Worm (Caenorhabditis elegans): ENCODE results near the gene srlf-19.
A peak's percentile ranks its signal among the peaks of the same experiment; 100 is the strongest.

srlf-19 gene

DNA sequence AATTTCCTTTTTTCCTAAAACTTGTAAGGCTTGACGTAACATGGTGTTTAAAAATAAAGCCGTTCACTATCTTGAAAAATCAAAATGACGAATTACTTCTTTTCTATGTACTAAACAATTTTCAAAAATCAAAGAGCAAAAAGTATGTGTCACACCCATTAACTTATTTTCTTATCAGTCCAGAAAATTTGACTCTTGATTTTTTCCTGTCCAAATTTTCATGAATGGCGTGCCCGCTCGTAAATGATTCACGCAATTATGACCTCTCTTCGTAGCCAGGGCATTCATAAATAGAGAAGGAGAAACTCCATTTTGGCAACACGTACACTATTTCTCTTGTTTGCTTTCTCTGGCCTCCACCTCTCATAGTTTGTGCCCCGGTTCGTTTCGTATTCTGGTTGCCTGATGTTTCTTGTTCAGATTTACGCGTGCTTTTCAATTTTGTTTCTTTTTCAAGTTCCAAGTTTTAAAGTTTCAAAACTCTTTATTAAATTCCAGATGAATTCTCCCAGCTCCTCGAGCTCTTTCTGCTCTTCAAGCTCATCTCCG lies 27.6 kb upstream of the srlf-19 start, which contains the start of gene nhr-55 (continued):
- TF ChIP-seq mes-2 (tag; optimal IDR thresholded peaks at IDR 0.05; ENCODE audit: poor library complexity, severe bottlenecking) (no peak), pqm-1 (tag; optimal IDR thresholded peaks at IDR 0.05) (peak; percentile 68), daf-19 (GFP tag; conservative IDR thresholded peaks at IDR 0.05) (no peak), F44E2.7 (GFP tag; IDR thresholded peaks at IDR 0.05) (no peak), nhr-10 (tag; optimal IDR thresholded peaks at IDR 0.05) (no peak), hif-1 (tag; optimal IDR thresholded peaks at IDR 0.05) (no peak), mxl-3 (GFP tag; optimal IDR thresholded peaks at IDR 0.05) (no peak), fkh-10 (GFP tag; optimal IDR thresholded peaks at IDR 0.05) (no peak), spr-1 (tag; optimal IDR thresholded peaks at IDR 0.05) (no peak), jun-1 (tag; optimal IDR thresholded peaks at IDR 0.05) (no peak), hlh-11 (tag; optimal IDR thresholded peaks at IDR 0.05) (peak; percentile 50), sdz-12 (GFP tag; optimal IDR thresholded peaks at IDR 0.05) (no peak)

- TF ChIP-seq set-16 (GFP tag; IDR thresholded peaks at IDR 0.05) (no peak), F44E2.7 (GFP tag; IDR thresholded peaks at IDR 0.05) (no peak), dmd-8 (GFP tag; IDR thresholded peaks at IDR 0.05) (no peak), mxl-2 (GFP tag; conservative IDR thresholded peaks at IDR 0.05) (no peak), dmd-6 (GFP tag; IDR thresholded peaks at IDR 0.05) (peak; percentile 60), aha-1 (tag) (peak; percentile 38), F26F4.8 (GFP tag; conservative IDR thresholded peaks at IDR 0.05) (no peak), unc-62 (GFP tag; optimal IDR thresholded peaks at IDR 0.05 in 1 of 2) (peak in 1 of 2 experiments; percentile 97), unc-62 (tag; optimal IDR thresholded peaks at IDR 0.05) (no peak)
Measured at ce11 chrV:479046-479445, 26.2 kb upstream of the srlf-19 start.

- TF ChIP-seq dmd-6 (GFP tag; IDR thresholded peaks at IDR 0.05) (0 out of 2 replicates have a peak, but pooled peaks have one; percentile 24), pqm-1 (tag; optimal IDR thresholded peaks at IDR 0.05) (no peak), snpc-4 (tag; optimal IDR thresholded peaks at IDR 0.05) (no peak), nhr-237 (tag; optimal IDR thresholded peaks at IDR 0.05) (no peak), R02D3.7 (tag; optimal IDR thresholded peaks at IDR 0.05) (no peak), ztf-7 (tag; optimal IDR thresholded peaks at IDR 0.05) (no peak)
Measured at ce11 chrV:482860-483259, 22.4 kb upstream of the srlf-19 start.

- TF ChIP-seq dmd-6 (GFP tag; IDR thresholded peaks at IDR 0.05) = peak; percentile 57
- peak; percentile 46 for TF ChIP-seq aha-1 (tag)
- no peak for TF ChIP-seq hif-1 (tag; optimal IDR thresholded peaks at IDR 0.05)
- TF ChIP-seq dmd-8 (GFP tag; IDR thresholded peaks at IDR 0.05) = no peak
- TF ChIP-seq nhr-28 (tag; optimal IDR thresholded peaks at IDR 0.05) = peak; percentile 91
- peak; percentile 1 for TF ChIP-seq nhr-102 (tag; optimal IDR thresholded peaks at IDR 0.05)
- TF ChIP-seq nhr-77 (tag; optimal IDR thresholded peaks at IDR 0.05) = peak; percentile 48
- no peak for TF ChIP-seq tra-1 (GFP tag; IDR thresholded peaks at IDR 0.05)
- peak; percentile 65 for TF ChIP-seq dve-1 (tag; optimal IDR thresholded peaks at IDR 0.05; ENCODE audit: insufficient read depth)
- TF ChIP-seq Y5F2A.4 (GFP tag; optimal IDR thresholded peaks at IDR 0.05) = no peak
- TF ChIP-seq lin-1 (GFP tag; IDR thresholded peaks at IDR 0.05) = no peak
- no peak for TF ChIP-seq daf-16 (GFP tag; optimal IDR thresholded peaks at IDR 0.05)
- peak; percentile 86 for TF ChIP-seq daf-16 (tag; optimal IDR thresholded peaks at IDR 0.05)
- TF ChIP-seq lin-38 (GFP tag; IDR thresholded peaks at IDR 0.05) = no peak
- TF ChIP-seq egl-43 (GFP tag; IDR thresholded peaks at IDR 0.05) = no peak
- peak; percentile 80 for TF ChIP-seq php-3 (GFP tag; IDR thresholded peaks at IDR 0.05)
- TF ChIP-seq zag-1 (tag; optimal IDR thresholded peaks at IDR 0.05) = no peak
- no peak for TF ChIP-seq egl-27 (tag; optimal IDR thresholded peaks at IDR 0.05)
- TF ChIP-seq pqm-1 (tag; optimal IDR thresholded peaks at IDR 0.05) = peak; percentile 81
- peak; percentile 31 for TF ChIP-seq hlh-11 (tag; optimal IDR thresholded peaks at IDR 0.05)
Measured at ce11 chrV:483289-483795, 21.9 kb upstream of the srlf-19 start, which contains the start of gene nhr-130. nhr-130 (minus strand) TSS chrV:483339.

Measured in whole organism, L4 larva.